Worm (Caenorhabditis elegans): ENCODE data around the gene rrp-8.

- no peak for TF ChIP-seq F16B12.6 (tag; optimal IDR thresholded peaks at IDR 0.05)
- TF ChIP-seq ztf-4 (tag; optimal IDR thresholded peaks at IDR 0.05): no peak
- no peak for TF ChIP-seq nhr-77 (tag; optimal IDR thresholded peaks at IDR 0.05)
- peak; percentile 58 for TF ChIP-seq elt-2 (tag; optimal IDR thresholded peaks at IDR 0.05)
- TF ChIP-seq tbx-2 (tag; optimal IDR thresholded peaks at IDR 0.05): no peak
- TF ChIP-seq fkh-8 (tag; optimal IDR thresholded peaks at IDR 0.05): no peak
- no peak for TF ChIP-seq fos-1 (tag; optimal IDR thresholded peaks at IDR 0.05)
- no peak for TF ChIP-seq lin-15B (tag; optimal IDR thresholded peaks at IDR 0.05)
- TF ChIP-seq nhr-76 (tag; optimal IDR thresholded peaks at IDR 0.05): no peak
- TF ChIP-seq fkh-10 (GFP tag; optimal IDR thresholded peaks at IDR 0.05): no peak
- TF ChIP-seq nhr-28 (tag; optimal IDR thresholded peaks at IDR 0.05): no peak
- TF ChIP-seq Y116A8C.19 (tag; optimal IDR thresholded peaks at IDR 0.05; ENCODE audit: borderline replicate concordance): no peak
- TF ChIP-seq unc-98 (GFP tag; IDR thresholded peaks at IDR 0.05): no peak
Measured at ce11 chrIV:440509-440908, 44.2 kb downstream of the rrp-8 start, which contains the start of gene hum-8.

Measured in whole organism, L1 larva.